Worm (Caenorhabditis elegans) whole organism, early embryonic: ENCODE measurements around the gene K03B4.8.
A peak's percentile ranks its signal among the peaks of the same experiment; 100 is the strongest.

Experiments
- B0310.2 ChIP-seq: sonication (generic microtip); optimal IDR thresholded peaks from 2 replicates; lab custom pipeline; 2016; ENCODE audit warnings: mild to moderate bottlenecking, missing genetic modification characterization, missing compliant biosample characterization
- F13C5.2 ChIP-seq: sonication (generic microtip); optimal IDR thresholded peaks from 2 replicates; lab custom pipeline; 2017; ENCODE audit warnings: mild to moderate bottlenecking, missing genetic modification characterization, inconsistent platforms, missing compliant biosample characterization
- aly-1 ChIP-seq: sonication (generic microtip); optimal IDR thresholded peaks from 2 replicates; lab custom pipeline; 2016; ENCODE audit warnings: missing genetic modification characterization, missing compliant biosample characterization
- ama-1 ChIP-seq: fragments of 150-350 bp; optimal IDR thresholded peaks from 2 replicates; lab custom pipeline; 2014
- ceh-13 ChIP-seq: fragments of 200-800 bp; sonication (Bioruptor generic); optimal IDR thresholded peaks from 2 replicates; lab custom pipeline; 2018; ENCODE audit warnings: mild to moderate bottlenecking, missing genetic modification characterization, missing compliant biosample characterization
- ceh-36 ChIP-seq: sonication (generic microtip); optimal IDR thresholded peaks from 2 replicates; lab custom pipeline; 2016; ENCODE audit warnings: missing genetic modification characterization, inconsistent platforms, missing compliant biosample characterization
- ets-7 ChIP-seq: sonication (generic microtip); optimal IDR thresholded peaks from 2 replicates; lab custom pipeline; 2016; ENCODE audit warnings: missing genotype, missing genetic modification characterization, missing compliant biosample characterization
- flt-1 ChIP-seq: fragments of 200-800 bp; sonication (Bioruptor generic); IDR thresholded peaks from 2 replicates; pipeline ENCODE4 v1.3.6; 2022; ENCODE audit warnings: missing genetic modification characterization, missing compliant biosample characterization
- hmbx-1 ChIP-seq: sonication (generic microtip); optimal IDR thresholded peaks from 2 replicates; lab custom pipeline; 2016; ENCODE audit warnings: mild to moderate bottlenecking, missing genetic modification characterization, missing compliant biosample characterization
- hmg-4 ChIP-seq: fragments of 200-800 bp; sonication (Bioruptor generic); optimal IDR thresholded peaks from 2 replicates; lab custom pipeline; 2018; ENCODE audit warnings: mild to moderate bottlenecking, missing genetic modification characterization, missing compliant biosample characterization
- hnd-1 ChIP-seq: sonication (generic microtip); optimal IDR thresholded peaks from 2 replicates; lab custom pipeline; 2016; ENCODE audit warnings: missing genetic modification characterization, missing compliant biosample characterization
- pes-1 ChIP-seq: fragments of 200-800 bp; sonication (Bioruptor generic); IDR thresholded peaks from 2 replicates; pipeline ENCODE4 v1.3.6; 2022; ENCODE audit warnings: missing genetic modification reagents, missing genetic modification characterization, missing compliant biosample characterization
- scrt-1 ChIP-seq: fragments of 200-800 bp; sonication (Bioruptor generic); IDR thresholded peaks from 2 replicates; pipeline ENCODE4 v1.3.6; 2022; ENCODE audit warnings: missing genetic modification characterization, missing compliant biosample characterization
- sea-1 ChIP-seq: fragments of 200-800 bp; sonication (Bioruptor generic); conservative IDR thresholded peaks from 2 replicates; pipeline ENCODE4 v1.3.6; 2022; ENCODE audit warnings: missing genetic modification characterization, missing compliant biosample characterization
- tbx-11 ChIP-seq: fragments of 200-800 bp; sonication (Bioruptor generic); IDR thresholded peaks from 2 replicates; pipeline ENCODE4 v1.3.6; 2022; ENCODE audit warnings: missing genetic modification characterization, missing compliant biosample characterization
- tbx-37 ChIP-seq: fragments of 200-800 bp; sonication (Bioruptor generic); conservative IDR thresholded peaks from 2 replicates; pipeline ENCODE4 v1.3.6; 2022; ENCODE audit warnings: missing genetic modification reagents, missing genetic modification characterization, missing compliant biosample characterization
- tra-4 ChIP-seq: sonication (generic microtip); optimal IDR thresholded peaks from 2 replicates; lab custom pipeline; 2017; ENCODE audit warnings: missing genetic modification characterization, missing compliant biosample characterization

The K03B4.8 gene

DNA sequence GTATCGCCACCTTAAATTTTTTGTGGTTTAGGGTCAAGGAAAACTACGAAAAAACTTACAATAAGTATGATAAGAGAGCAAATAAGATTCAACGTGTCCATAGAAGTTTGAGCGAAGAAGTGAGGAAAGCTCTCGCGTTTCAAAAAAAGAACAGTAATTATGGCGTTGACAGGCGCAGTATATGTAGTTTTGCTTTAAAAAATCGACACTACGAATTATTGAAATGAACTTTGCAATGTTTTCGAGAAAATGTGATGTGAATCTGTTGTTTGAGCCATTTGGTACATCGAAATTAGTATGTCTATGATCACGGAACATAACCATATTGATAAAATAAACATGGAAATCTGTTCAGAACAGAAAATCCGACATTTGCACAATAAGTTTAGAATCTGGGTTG lies 12.0 kb downstream of the K03B4.8 start, which contains the start of gene srx-74:
Gene srx-74, minus strand, starts transcription at position 101 of the 400 bp plus-strand sequence.
- TF ChIP-seq hmbx-1 (tag; lab: Kevin White, UChicago), result no peak
- no peak for TF ChIP-seq hnd-1 (tag; lab: Kevin White, UChicago)
- no peak for TF ChIP-seq aly-1
- no peak for TF ChIP-seq tbx-11 (GFP tag; lab: Robert Waterston, UW)
- TF ChIP-seq sea-1 (GFP tag; lab: Robert Waterston, UW), result no peak

- TF ChIP-seq sea-1 (GFP tag; lab: Robert Waterston, UW), result no peak
- TF ChIP-seq B0310.2 (tag; lab: Kevin White, UChicago), result no peak
- no peak for TF ChIP-seq flt-1
- no peak for TF ChIP-seq tbx-11 (GFP tag; lab: Robert Waterston, UW)
- no peak for TF ChIP-seq pes-1 (GFP tag; lab: Robert Waterston, UW)
- no peak for TF ChIP-seq ama-1
- TF ChIP-seq hnd-1 (tag; lab: Kevin White, UChicago), result no peak
- TF ChIP-seq ceh-13 (GFP tag; lab: Kevin White, UChicago), result no peak
- no peak for TF ChIP-seq hmg-4 (GFP tag; lab: Kevin White, UChicago)
- no peak for TF ChIP-seq ceh-36
- TF ChIP-seq aly-1, result no peak
- no peak for TF ChIP-seq ets-7 (tag; lab: Kevin White, UChicago)
Observed at ce11 chrV:4655175-4655574, 19.2 kb downstream of the K03B4.8 start, which contains the start of gene F41F3.9. Gene F41F3.9 (plus strand): TSS chrV:4655475.

ce11 chrV:4653871-4654605 lies 20.4 kb downstream of the K03B4.8 start, which contains the start of the genes col-139 and F41F3.1:
Gene col-139 (minus strand): TSS chrV:4653971.
Gene F41F3.1 (plus strand): TSS chrV:4654555.
- TF ChIP-seq hmg-4 (GFP tag; lab: Kevin White, UChicago), result no peak

ce11 chrV:4653093-4653492 lies 21.3 kb downstream of the K03B4.8 start:
- TF ChIP-seq B0310.2 (tag; lab: Kevin White, UChicago) (no peak), scrt-1 (GFP tag; lab: Robert Waterston, UW) (no peak), flt-1 (no peak)

DNA sequence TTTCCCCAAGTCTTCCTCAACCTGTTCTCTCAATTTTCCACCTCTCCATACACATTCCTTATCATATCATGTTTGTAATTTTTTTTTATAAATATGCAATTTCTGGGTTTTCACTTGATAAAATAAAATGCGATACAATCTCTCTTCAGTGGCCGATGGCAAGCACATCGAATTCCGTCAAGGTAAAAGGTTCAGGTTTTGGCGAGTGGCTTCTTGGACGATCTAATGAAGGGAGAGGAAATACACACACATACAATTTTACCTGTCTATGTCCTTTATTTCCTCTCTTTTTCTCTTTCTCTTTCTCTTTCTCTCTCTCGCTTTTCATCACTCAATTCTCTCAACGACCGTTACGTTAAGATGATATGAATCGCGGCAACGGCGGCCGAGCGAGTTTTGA lies 22.9 kb downstream of the K03B4.8 start:
- TF ChIP-seq flt-1, result no peak

DNA sequence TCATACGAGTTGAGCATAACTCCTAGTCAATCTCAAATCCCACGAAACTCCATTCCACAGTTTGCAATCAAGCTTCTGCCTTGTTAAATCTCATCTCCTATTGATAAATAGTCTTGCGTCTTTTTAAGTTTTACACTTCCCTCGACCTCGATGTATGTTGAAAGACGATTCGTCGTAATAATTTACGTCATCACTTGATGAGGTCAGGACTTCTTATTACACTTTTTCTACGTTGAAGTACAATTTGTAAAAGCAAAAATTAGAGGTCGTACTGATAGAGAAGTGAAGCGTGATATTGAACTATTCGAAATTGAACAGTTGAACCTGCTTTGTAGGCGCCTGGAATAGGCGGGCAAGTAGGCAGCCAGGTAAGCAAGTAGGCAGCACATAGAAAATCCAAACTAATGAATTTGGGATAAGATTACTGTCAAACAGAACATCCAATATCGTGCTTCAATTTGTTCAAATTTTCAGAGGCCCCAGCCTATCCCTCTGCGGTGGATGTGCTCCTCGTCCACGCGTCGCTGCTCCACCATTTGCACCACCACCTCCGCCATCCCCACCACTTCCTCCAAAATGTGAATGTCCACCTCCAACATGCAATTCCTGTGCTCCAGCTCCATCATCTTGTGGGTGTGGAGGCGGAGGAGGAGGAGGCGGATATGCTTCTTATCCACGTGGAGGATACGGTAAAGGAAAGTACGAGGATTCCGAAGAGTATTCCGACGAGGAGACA lies 24.6 kb downstream of the K03B4.8 start:
- no peak for TF ChIP-seq hnd-1 (tag; lab: Kevin White, UChicago)

DNA sequence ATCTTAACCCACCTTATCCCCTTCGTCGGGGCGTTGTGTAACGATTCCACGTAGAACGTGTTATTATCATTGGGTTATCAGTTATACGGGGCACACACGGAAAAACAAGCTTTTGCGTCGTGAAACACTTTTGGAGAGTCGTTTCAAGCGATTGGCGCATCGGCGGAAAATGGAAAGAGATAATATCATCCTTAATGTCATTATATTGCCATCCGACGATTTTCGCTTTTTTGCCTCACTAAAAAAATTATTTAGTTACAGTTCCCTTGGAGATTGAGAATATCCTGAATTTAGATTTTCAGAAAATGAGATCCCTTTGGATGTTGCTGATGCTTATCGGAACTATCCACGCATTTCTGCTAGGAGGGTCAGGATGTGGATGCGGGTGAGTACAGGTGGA lies 25.9 kb downstream of the K03B4.8 start, which contains the start of gene F41F3.8:
Gene F41F3.8, plus strand, starts transcription at position 301 of the 400 bp plus-strand sequence.
- TF ChIP-seq ets-7 (tag; lab: Kevin White, UChicago), result no peak
- TF ChIP-seq flt-1, result no peak
- TF ChIP-seq tbx-37 (GFP tag; lab: Robert Waterston, UW), result no peak
- TF ChIP-seq hnd-1 (tag; lab: Kevin White, UChicago), result no peak
- TF ChIP-seq pes-1 (GFP tag; lab: Robert Waterston, UW), result no peak
- no peak for TF ChIP-seq hmbx-1 (tag; lab: Kevin White, UChicago)

ce11 chrV:4647857-4648256 lies 26.5 kb downstream of the K03B4.8 start, which contains the start of gene F41F3.3:
Gene F41F3.3 (minus strand): TSS chrV:4648239.
- TF ChIP-seq hmg-4 (GFP tag; lab: Kevin White, UChicago), result peak; percentile 33
- TF ChIP-seq aly-1, result peak; percentile 47
- no peak for TF ChIP-seq ets-7 (tag; lab: Kevin White, UChicago)
- peak; percentile 76 for TF ChIP-seq scrt-1 (GFP tag; lab: Robert Waterston, UW)
- no peak for TF ChIP-seq ceh-13 (GFP tag; lab: Kevin White, UChicago)

- TF ChIP-seq hnd-1 (tag; lab: Kevin White, UChicago) (no peak), B0310.2 (tag; lab: Kevin White, UChicago) (no peak), flt-1 (no peak), tra-4 (tag; lab: Kevin White, UChicago) (no peak), hmg-4 (GFP tag; lab: Kevin White, UChicago) (no peak), hmbx-1 (tag; lab: Kevin White, UChicago) (no peak), ceh-13 (GFP tag; lab: Kevin White, UChicago) (no peak), tbx-11 (GFP tag; lab: Robert Waterston, UW) (no peak), aly-1 (no peak), ets-7 (tag; lab: Kevin White, UChicago) (no peak), pes-1 (GFP tag; lab: Robert Waterston, UW) (no peak), F13C5.2 (tag; lab: Kevin White, UChicago) (no peak)
Observed at ce11 chrV:4647279-4647819, 27.1 kb downstream of the K03B4.8 start.
